Worm (Caenorhabditis elegans) whole organism, L2 larva: ENCODE data around the gene tbc-7.

Experiments used
- alr-1 ChIP-seq: fragments of 150-350 bp; optimal IDR thresholded peaks from 2 replicates; lab custom pipeline; 2014; ENCODE audit warnings: missing biosample characterization, missing genetic modification characterization
- ama-1 ChIP-seq: fragments of 150-350 bp; optimal IDR thresholded peaks from 2 replicates; lab custom pipeline; 2018; ENCODE audit warnings: inconsistent platforms
- fos-1 ChIP-seq: fragments of 150-350 bp; optimal IDR thresholded peaks from 2 replicates; lab custom pipeline; 2014; ENCODE audit warnings: missing biosample characterization, missing genetic modification characterization
- nhr-10 ChIP-seq: sonication (generic microtip); optimal IDR thresholded peaks from 2 replicates; lab custom pipeline; 2017; ENCODE audit warnings: missing biosample characterization, missing genetic modification characterization
- peb-1 ChIP-seq: fragments of 150-350 bp; optimal IDR thresholded peaks from 2 replicates; lab custom pipeline; 2014; ENCODE audit warnings: missing biosample characterization, missing genetic modification characterization
- ztf-1 ChIP-seq: fragments of 200-800 bp; sonication (Bioruptor generic); conservative IDR thresholded peaks from 2 replicates; pipeline ENCODE4 v1.3.6; 2022; ENCODE audit warnings: missing genetic modification characterization, missing compliant biosample characterization
- ztf-11 ChIP-seq: sonication (generic microtip); optimal IDR thresholded peaks from 2 replicates; lab custom pipeline; 2017; ENCODE audit warnings: missing biosample characterization, missing genetic modification characterization

DNA sequence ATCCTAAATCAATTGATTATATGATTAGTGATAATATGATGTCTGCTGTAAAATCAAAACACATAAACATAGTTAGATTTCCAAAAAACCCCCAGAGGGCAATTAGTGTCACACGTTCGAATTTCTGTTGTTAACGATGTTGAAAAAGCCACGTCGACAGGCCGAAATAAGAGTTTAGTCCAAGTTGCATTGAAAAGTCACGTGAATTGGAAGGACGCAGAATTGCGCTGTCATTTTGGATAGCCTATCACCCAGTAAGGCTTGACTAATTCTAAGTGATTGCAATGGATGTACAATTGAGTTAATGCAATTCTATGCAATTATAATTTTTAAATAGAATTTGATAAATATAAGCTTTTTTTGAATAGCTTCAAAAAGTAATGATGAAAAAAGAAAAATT lies 1.5 kb downstream of the tbc-7 start:
- no peak for TF ChIP-seq ama-1 (lab: Kevin White, UChicago)
- TF ChIP-seq ztf-1 (GFP tag; lab: Robert Waterston, UW) = no peak
- TF ChIP-seq nhr-10 (tag; lab: Kevin White, UChicago) = no peak
- TF ChIP-seq ztf-11 = no peak
- TF ChIP-seq alr-1 (tag; lab: Kevin White, UChicago) = no peak
- no peak for TF ChIP-seq peb-1 (tag; lab: Kevin White, UChicago)
- TF ChIP-seq fos-1 (tag; lab: Kevin White, UChicago) = no peak
